Worm (Caenorhabditis elegans) whole organism, L2 larva: ENCODE measurements around the gene prdh-1.

Experiments
- C34F6.9 ChIP-seq: fragments of 150-350 bp; optimal IDR thresholded peaks from 2 replicates; lab custom pipeline; 2014; ENCODE audit warnings: missing biosample characterization, missing genetic modification characterization
- F13H6.1 ChIP-seq: sonication (generic microtip); optimal IDR thresholded peaks from 2 replicates; lab custom pipeline; 2016; ENCODE audit warnings: missing genetic modification characterization, missing compliant biosample characterization
- R02D3.7 ChIP-seq: fragments of 150-350 bp; optimal IDR thresholded peaks from 2 replicates; lab custom pipeline; 2014; ENCODE audit warnings: missing biosample characterization, missing genetic modification characterization
- Y55F3AM.14 ChIP-seq: fragments of 200-800 bp; sonication (Bioruptor generic); optimal IDR thresholded peaks from 2 replicates; lab custom pipeline; 2018; ENCODE audit warnings: mild to moderate bottlenecking, missing genetic modification characterization, missing compliant biosample characterization
- ZK546.5 ChIP-seq: sonication (generic microtip); optimal IDR thresholded peaks from 2 replicates; lab custom pipeline; 2017; ENCODE audit warnings: missing biosample characterization, missing genetic modification characterization
- aly-2 ChIP-seq: fragments of 150-350 bp; optimal IDR thresholded peaks from 2 replicates; lab custom pipeline; 2014; ENCODE audit warnings: missing biosample characterization, missing genetic modification characterization
- ama-1 ChIP-seq: fragments of 150-350 bp; optimal IDR thresholded peaks from 2 replicates; lab custom pipeline; 2018; ENCODE audit warnings: inconsistent platforms
- blmp-1 ChIP-seq: sonication (generic microtip); optimal IDR thresholded peaks from 2 replicates; lab custom pipeline; 2017; ENCODE audit warnings: missing genetic modification characterization, mild to moderate bottlenecking, missing compliant biosample characterization, antibody characterized with exemption, moderate library complexity; ENCODE audit not compliant: insufficient read depth
- ceh-16 ChIP-seq: fragments of 150-350 bp; optimal IDR thresholded peaks from 2 replicates; lab custom pipeline; 2014; ENCODE audit warnings: missing biosample characterization, missing genetic modification characterization
- ceh-82 ChIP-seq: fragments of 150-350 bp; optimal IDR thresholded peaks from 2 replicates; lab custom pipeline; 2014; ENCODE audit warnings: missing biosample characterization, missing genetic modification characterization
- crh-2 ChIP-seq: sonication (generic microtip); optimal IDR thresholded peaks from 2 replicates; lab custom pipeline; 2017; ENCODE audit warnings: missing biosample characterization, missing genetic modification characterization
- dmd-4 ChIP-seq: sonication (generic microtip); optimal IDR thresholded peaks from 2 replicates; lab custom pipeline; 2017; ENCODE audit warnings: missing biosample characterization, missing genetic modification characterization
- egl-27 ChIP-seq: sonication (generic microtip); optimal IDR thresholded peaks from 3 replicates; lab custom pipeline; 2017; ENCODE audit warnings: missing biosample characterization, missing genetic modification reagents, missing genetic modification characterization
- elt-1 ChIP-seq: fragments of 150-350 bp; optimal IDR thresholded peaks from 2 replicates; lab custom pipeline; 2014; ENCODE audit warnings: missing biosample characterization, missing genetic modification characterization
- elt-3 ChIP-seq: sonication (generic microtip); optimal IDR thresholded peaks from 2 replicates; lab custom pipeline; 2017; ENCODE audit warnings: missing biosample characterization, missing genetic modification characterization
- fos-1 ChIP-seq: fragments of 150-350 bp; optimal IDR thresholded peaks from 2 replicates; lab custom pipeline; 2014; ENCODE audit warnings: missing biosample characterization, missing genetic modification characterization
- gmeb-1 ChIP-seq: fragments of 150-350 bp; optimal IDR thresholded peaks from 2 replicates; lab custom pipeline; 2014; ENCODE audit warnings: missing biosample characterization, missing genetic modification characterization
- lin-11 ChIP-seq: fragments of 150-350 bp; sonication (generic microtip); optimal IDR thresholded peaks from 2 replicates; lab custom pipeline; 2014; ENCODE audit warnings: missing biosample characterization, missing genetic modification characterization, inconsistent platforms, mixed read lengths
- lin-13 ChIP-seq: fragments of 150-350 bp; optimal IDR thresholded peaks from 2 replicates; lab custom pipeline; 2014; ENCODE audit warnings: missing biosample characterization, missing genetic modification reagents, missing genetic modification characterization
- lin-39 ChIP-seq: fragments of 150-350 bp; optimal IDR thresholded peaks from 2 replicates; lab custom pipeline; 2014; ENCODE audit warnings: missing biosample characterization, missing genetic modification reagents, missing genetic modification characterization
- lsy-2 ChIP-seq, 2 experiments: fragments of 150-350 bp in 1 of 2; sonication (generic microtip) in 1 of 2; optimal IDR thresholded peaks; 2 replicates each; lab custom pipeline; 2014 to 2017; ENCODE audit warnings: missing biosample characterization in 2 of 2, missing genetic modification characterization in 2 of 2
- mab-5 ChIP-seq: fragments of 150-350 bp; optimal IDR thresholded peaks from 2 replicates; lab custom pipeline; 2014; ENCODE audit warnings: missing biosample characterization, missing genetic modification characterization
- mdl-1 ChIP-seq, 2 experiments: fragments of 150-350 bp in 1 of 2; sonication (generic microtip) in 1 of 2; optimal IDR thresholded peaks; 2 replicates each; lab custom pipeline; 2017; ENCODE audit warnings: missing biosample characterization in 2 of 2, missing genetic modification characterization in 2 of 2
- nhr-10 ChIP-seq: sonication (generic microtip); optimal IDR thresholded peaks from 2 replicates; lab custom pipeline; 2017; ENCODE audit warnings: missing biosample characterization, missing genetic modification characterization
- nhr-12 ChIP-seq: fragments of 150-350 bp; optimal IDR thresholded peaks from 2 replicates; lab custom pipeline; 2014; ENCODE audit warnings: missing biosample characterization, missing genetic modification characterization
- nhr-129 ChIP-seq: fragments of 150-350 bp; optimal IDR thresholded peaks from 2 replicates; lab custom pipeline; 2014; ENCODE audit warnings: missing biosample characterization, missing genetic modification characterization
- nhr-21 ChIP-seq: fragments of 150-350 bp; optimal IDR thresholded peaks from 2 replicates; lab custom pipeline; 2014; ENCODE audit warnings: missing biosample characterization, missing genetic modification characterization
- nhr-23 ChIP-seq: fragments of 150-350 bp; optimal IDR thresholded peaks from 2 replicates; lab custom pipeline; 2014; ENCODE audit warnings: missing biosample characterization, missing genetic modification reagents, missing genetic modification characterization
- nhr-237 ChIP-seq: fragments of 150-350 bp; optimal IDR thresholded peaks from 2 replicates; lab custom pipeline; 2014; ENCODE audit warnings: missing biosample characterization, missing genetic modification characterization
- nhr-25 ChIP-seq: fragments of 150-350 bp; sonication (generic microtip); optimal IDR thresholded peaks from 3 replicates; lab custom pipeline; 2014; ENCODE audit warnings: missing biosample characterization, missing genetic modification characterization
- nhr-6 ChIP-seq: fragments of 150-350 bp; optimal IDR thresholded peaks from 2 replicates; lab custom pipeline; 2014; ENCODE audit warnings: missing biosample characterization, missing genetic modification characterization
- peb-1 ChIP-seq: fragments of 150-350 bp; optimal IDR thresholded peaks from 2 replicates; lab custom pipeline; 2014; ENCODE audit warnings: missing biosample characterization, missing genetic modification characterization
- sem-4 ChIP-seq: fragments of 150-350 bp; optimal IDR thresholded peaks from 2 replicates; lab custom pipeline; 2014; ENCODE audit warnings: missing biosample characterization, missing genetic modification reagents, missing genetic modification characterization
- skn-1 ChIP-seq: sonication (generic microtip); optimal IDR thresholded peaks from 2 replicates; lab custom pipeline; 2017; ENCODE audit warnings: missing biosample characterization, missing genetic modification characterization
- sma-3 ChIP-seq: sonication (generic microtip); optimal IDR thresholded peaks from 2 replicates; lab custom pipeline; 2016; ENCODE audit warnings: missing genetic modification reagents, missing genetic modification characterization, missing compliant biosample characterization
- sma-9 ChIP-seq, 2 experiments: fragments of 150-350 bp in 1 of 2; sonication (generic microtip) in 1 of 2; optimal IDR thresholded peaks; 2 replicates each; lab custom pipeline; 2014 to 2016; ENCODE audit warnings: missing genetic modification characterization in 2 of 2, mild to moderate bottlenecking in 1 of 2, missing biosample characterization in 1 of 2, missing compliant biosample characterization in 1 of 2, missing genetic modification reagents in 1 of 2, moderate library complexity in 1 of 2
- snpc-4 ChIP-seq: fragments of 150-350 bp; optimal IDR thresholded peaks from 2 replicates; lab custom pipeline; 2014; ENCODE audit warnings: missing biosample characterization, missing genetic modification characterization
- unc-39 ChIP-seq: fragments of 150-350 bp; optimal IDR thresholded peaks from 2 replicates; lab custom pipeline; 2014; ENCODE audit warnings: missing biosample characterization, missing genetic modification characterization
- unc-55 ChIP-seq: fragments of 150-350 bp; sonication (generic microtip); optimal IDR thresholded peaks from 3 replicates; lab custom pipeline; 2014; ENCODE audit warnings: missing biosample characterization, missing genetic modification reagents, missing genetic modification characterization
- unc-62 ChIP-seq: fragments of 150-350 bp; optimal IDR thresholded peaks from 2 replicates; lab custom pipeline; 2014; ENCODE audit warnings: missing biosample characterization, missing genetic modification reagents, missing genetic modification characterization
- zag-1 ChIP-seq: fragments of 150-350 bp; optimal IDR thresholded peaks from 2 replicates; lab custom pipeline; 2014; ENCODE audit warnings: missing biosample characterization, missing genetic modification characterization
- ztf-1 ChIP-seq: fragments of 200-800 bp; sonication (Bioruptor generic); conservative IDR thresholded peaks from 2 replicates; pipeline ENCODE4 v1.3.6; 2022; ENCODE audit warnings: missing genetic modification characterization, missing compliant biosample characterization
- ztf-11 ChIP-seq: sonication (generic microtip); optimal IDR thresholded peaks from 2 replicates; lab custom pipeline; 2017; ENCODE audit warnings: missing biosample characterization, missing genetic modification characterization
- ztf-4 ChIP-seq: fragments of 150-350 bp; optimal IDR thresholded peaks from 2 replicates; lab custom pipeline; 2014; ENCODE audit warnings: missing biosample characterization, missing genetic modification characterization

Gene prdh-1

ce11 chrIV:13882573-13882972, 6.2 kb upstream of the prdh-1 start, which contains the start of gene thoc-7:
Gene thoc-7, plus strand, starts transcription at chrIV:13882734.
- TF ChIP-seq blmp-1 (tag; lab: Kevin White, UChicago) (no peak), nhr-129 (tag; lab: Kevin White, UChicago) (peak; percentile 26)

- TF ChIP-seq ZK546.5 (tag; lab: Kevin White, UChicago) (peak; percentile 52), ceh-82 (tag; lab: Kevin White, UChicago) (no peak), sem-4 (peak; percentile 59), R02D3.7 (tag; lab: Kevin White, UChicago) (peak; percentile 98), fos-1 (tag; lab: Kevin White, UChicago) (peak; percentile 48), mab-5 (tag; lab: Kevin White, UChicago) (peak; percentile 71), ama-1 (lab: Kevin White, UChicago) (peak; percentile 57), ztf-4 (tag; lab: Kevin White, UChicago) (peak; percentile 79), nhr-10 (tag; lab: Kevin White, UChicago) (no peak), crh-2 (peak; percentile 91), nhr-21 (tag; lab: Kevin White, UChicago) (peak; percentile 85), blmp-1 (tag; lab: Kevin White, UChicago) (peak; percentile 50), F13H6.1 (peak; percentile 83), nhr-6 (tag; lab: Kevin White, UChicago) (peak; percentile 39), lsy-2 (tag; optimal IDR thresholded peaks at IDR 0.05; lab: Kevin White, UChicago) (peak; percentile 98 to 99), zag-1 (tag; lab: Kevin White, UChicago) (no peak), Y55F3AM.14 (peak; percentile 1), unc-55 (GFP tag; lab: Kevin White, UChicago) (peak; percentile 95), aly-2 (tag; lab: Kevin White, UChicago) (no peak), nhr-237 (tag; lab: Kevin White, UChicago) (no peak), ceh-16 (tag; lab: Kevin White, UChicago) (peak; percentile 50), elt-1 (tag; lab: Kevin White, UChicago) (no peak), snpc-4 (tag; lab: Kevin White, UChicago) (peak; percentile 80), ztf-1 (GFP tag; lab: Robert Waterston, UW) (no peak), lin-39 (tag; lab: Kevin White, UChicago) (no peak), sma-9 (GFP tag; optimal IDR thresholded peaks at IDR 0.05; lab: Kevin White, UChicago) (peak; percentile 81), sma-9 (tag; optimal IDR thresholded peaks at IDR 0.05; lab: Kevin White, UChicago) (no peak), elt-3 (tag; lab: Kevin White, UChicago) (no peak), sma-3 (GFP tag; lab: Kevin White, UChicago) (peak; percentile 91), nhr-129 (tag; lab: Kevin White, UChicago) (peak; percentile 96), gmeb-1 (peak; percentile 89), lin-11 (peak; percentile 88), unc-62 (no peak), C34F6.9 (tag; lab: Kevin White, UChicago) (peak; percentile 87), lin-13 (GFP tag; lab: Kevin White, UChicago) (peak; percentile 77), nhr-25 (tag; lab: Kevin White, UChicago) (peak; percentile 83), unc-39 (tag; lab: Kevin White, UChicago) (no peak), peb-1 (tag; lab: Kevin White, UChicago) (no peak), nhr-12 (no peak), mdl-1 (tag; optimal IDR thresholded peaks at IDR 0.05; lab: Kevin White, UChicago) (no peak), egl-27 (tag; lab: Kevin White, UChicago) (peak; percentile 68)
- TF ChIP-seq, all 48 proteins: peak for 26
Observed at ce11 chrIV:13881754-13882275, 5.4 kb upstream of the prdh-1 start, which contains the start of gene rpl-29. Gene rpl-29, plus strand, starts transcription at chrIV:13882225.

- TF ChIP-seq ZK546.5 (tag; lab: Kevin White, UChicago), result no peak
- TF ChIP-seq nhr-6 (tag; lab: Kevin White, UChicago), result no peak
- TF ChIP-seq unc-39 (tag; lab: Kevin White, UChicago), result no peak
- TF ChIP-seq crh-2, result peak; percentile 40
- no peak for TF ChIP-seq ama-1 (lab: Kevin White, UChicago)
- no peak for TF ChIP-seq ztf-4 (tag; lab: Kevin White, UChicago)
- peak in 1 of 2 experiments; percentile 43 for TF ChIP-seq mdl-1 (tag; optimal IDR thresholded peaks at IDR 0.05; lab: Kevin White, UChicago)
- TF ChIP-seq ztf-11, result no peak
- peak; percentile 24 for TF ChIP-seq F13H6.1
- no peak for TF ChIP-seq unc-62
- no peak for TF ChIP-seq nhr-237 (tag; lab: Kevin White, UChicago)
- TF ChIP-seq fos-1 (tag; lab: Kevin White, UChicago), result no peak
- no peak for TF ChIP-seq gmeb-1
- no peak for TF ChIP-seq ceh-82 (tag; lab: Kevin White, UChicago)
- TF ChIP-seq lin-39 (tag; lab: Kevin White, UChicago), result no peak
- peak in 1 of 2 experiments; percentile 51 for TF ChIP-seq lsy-2 (tag; optimal IDR thresholded peaks at IDR 0.05; lab: Kevin White, UChicago)
- no peak for TF ChIP-seq nhr-23 (tag; lab: Kevin White, UChicago)
- TF ChIP-seq egl-27 (tag; lab: Kevin White, UChicago), result no peak
- TF ChIP-seq skn-1 (tag; lab: Kevin White, UChicago), result no peak
- TF ChIP-seq lin-13 (GFP tag; lab: Kevin White, UChicago), result no peak
- TF ChIP-seq sma-9 (GFP tag; optimal IDR thresholded peaks at IDR 0.05; lab: Kevin White, UChicago), result peak; percentile 54
- TF ChIP-seq sma-9 (tag; optimal IDR thresholded peaks at IDR 0.05; lab: Kevin White, UChicago), result no peak
- peak; percentile 91 for TF ChIP-seq nhr-129 (tag; lab: Kevin White, UChicago)
- no peak for TF ChIP-seq blmp-1 (tag; lab: Kevin White, UChicago)
- TF ChIP-seq dmd-4 (tag; lab: Kevin White, UChicago), result no peak
- no peak for TF ChIP-seq snpc-4 (tag; lab: Kevin White, UChicago)
- TF ChIP-seq C34F6.9 (tag; lab: Kevin White, UChicago), result peak; percentile 48
- TF ChIP-seq nhr-12, result no peak
- TF ChIP-seq, all 48 proteins: peak for 7
Observed at ce11 chrIV:13880803-13881202, 4.4 kb upstream of the prdh-1 start.
